Fruit fly (Drosophila melanogaster): ENCODE data around the gene mub.

The mub gene

DNA sequence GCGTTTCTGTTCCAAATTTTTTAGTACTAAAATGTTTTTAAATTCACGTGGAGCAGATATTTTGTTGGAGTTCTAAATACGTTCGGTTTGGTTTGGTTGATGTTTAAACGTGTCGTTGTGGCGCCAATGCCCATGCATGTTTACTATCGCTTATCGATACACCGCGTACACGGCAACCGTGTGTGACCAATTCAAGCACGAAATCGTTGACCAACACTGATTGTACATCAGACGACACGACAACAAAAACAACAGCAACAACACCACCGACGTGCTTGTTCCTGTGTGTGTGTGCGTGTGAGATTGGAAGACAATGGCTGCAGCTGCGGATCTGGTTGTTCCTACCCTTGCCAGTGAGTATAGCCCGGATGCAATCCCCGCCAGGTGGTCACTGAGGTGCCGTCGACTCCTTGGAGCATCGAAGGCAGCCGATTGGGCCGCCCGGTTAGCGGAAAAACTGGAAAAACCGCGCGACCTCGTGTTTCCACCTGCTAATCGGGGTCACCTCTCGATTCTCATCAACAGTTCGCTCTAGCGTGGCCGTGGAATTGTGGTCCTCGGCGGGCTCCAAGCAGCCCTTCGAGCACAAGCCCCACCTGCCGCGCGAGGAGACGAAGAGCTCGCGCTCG is 19.7 kb upstream of the mub start, which contains the start of gene eIF2A (continued):
- TF ChIP-seq mirr (GFP tag; optimal IDR thresholded peaks at IDR 0.05) (peak; percentile 89), cato (GFP tag; optimal IDR thresholded peaks at IDR 0.05; ENCODE audit: borderline replicate concordance) (no peak), CG7372 (GFP tag; IDR thresholded peaks at IDR 0.05) (no peak), CG18262 (tag; optimal IDR thresholded peaks at IDR 0.05) (peak; percentile 33), dati (GFP tag; IDR thresholded peaks at IDR 0.05) (no peak), wdn (GFP tag; IDR thresholded peaks at IDR 0.05) (no peak), Pdp1 (GFP tag; optimal IDR thresholded peaks at IDR 0.05) (peak; percentile 41 to 55), her (GFP tag; optimal IDR thresholded peaks at IDR 0.05) (peak; percentile 85), seq (GFP tag; IDR thresholded peaks at IDR 0.05) (no peak; the same call in 1 of the 2 replicates), CG4820 (GFP tag; optimal IDR thresholded peaks at IDR 0.05) (peak; percentile 20), CG5180 (GFP tag; optimal IDR thresholded peaks at IDR 0.05) (no peak), CG3838 (GFP tag; optimal IDR thresholded peaks at IDR 0.05) (no peak), Poxn (GFP tag; IDR thresholded peaks at IDR 0.05) (no peak), stwl (tag; optimal IDR thresholded peaks at IDR 0.05) (peak; percentile 93), CG7963 (GFP tag; IDR thresholded peaks at IDR 0.05; ENCODE audit: partially characterized antibody) (peak; percentile 74), C15 (GFP tag; IDR thresholded peaks at IDR 0.05) (no peak), Dip2 (GFP tag; IDR thresholded peaks at IDR 0.05) (no peak), mld (GFP tag; IDR thresholded peaks at IDR 0.05; ENCODE audit: partially characterized antibody) (0 out of 3 replicates have a peak, but pooled peaks have one; percentile 58), Hr51 (GFP tag; optimal IDR thresholded peaks at IDR 0.05) (peak in 1 of 2 experiments; percentile 54), ap (GFP tag; IDR thresholded peaks at IDR 0.05) (no peak), nom (GFP tag; optimal IDR thresholded peaks at IDR 0.05) (peak; percentile 74), CG8089 (GFP tag; optimal IDR thresholded peaks at IDR 0.05) (no peak), CG11560 (tag; IDR thresholded peaks at IDR 0.05) (no peak), br (optimal IDR thresholded peaks at IDR 0.05) (no peak), unc-4 (GFP tag; IDR thresholded peaks at IDR 0.05; ENCODE audit: partially characterized antibody) (peak; percentile 73), Oaz (GFP tag; IDR thresholded peaks at IDR 0.05) (no peak), Mad (GFP tag; optimal IDR thresholded peaks at IDR 0.05) (peak; percentile 73), CG9215 (GFP tag; IDR thresholded peaks at IDR 0.05) (no peak), gem (tag; optimal IDR thresholded peaks at IDR 0.05) (no peak), bbx (GFP tag; IDR thresholded peaks at IDR 0.05; ENCODE audit: partially characterized antibody) (peak; percentile 88), CG1603 (tag; optimal IDR thresholded peaks at IDR 0.05) (peak; percentile 92), tup (GFP tag; optimal IDR thresholded peaks at IDR 0.05) (peak; percentile 11), fu2 (GFP tag; optimal IDR thresholded peaks at IDR 0.05) (peak; percentile 79), CG6654 (GFP tag; optimal IDR thresholded peaks at IDR 0.05) (no peak), gro (GFP tag; optimal IDR thresholded peaks at IDR 0.05) (peak; percentile 57), zen (tag; optimal IDR thresholded peaks at IDR 0.05) (peak; percentile 42), Lpt (GFP tag; optimal IDR thresholded peaks at IDR 0.05) (no peak), CG9932 (GFP tag; IDR thresholded peaks at IDR 0.05) (peak; percentile 75; the same call in 1 of the 2 replicates), Ets65A (GFP tag) (peak; percentile 94), CG11695 (GFP tag; IDR thresholded peaks at IDR 0.05) (0 out of 3 replicates have a peak, but pooled peaks have one; percentile 6), CrebB (tag; optimal IDR thresholded peaks at IDR 0.05) (peak; percentile 83), dm (GFP tag; optimal IDR thresholded peaks at IDR 0.05) (peak; percentile 89), CG16779 (GFP tag; IDR thresholded peaks at IDR 0.05) (peak; percentile 60; the same call in 1 of the 2 replicates), Doc3 (GFP tag; IDR thresholded peaks at IDR 0.05; ENCODE audit: partially characterized antibody) (peak; percentile 59; the same call in 2 of the 3 replicates), Ssrp (tag; optimal IDR thresholded peaks at IDR 0.05) (no peak), jigr1 (GFP tag; IDR thresholded peaks at IDR 0.05) (no peak), fd102C (GFP tag; optimal IDR thresholded peaks at IDR 0.05) (peak; percentile 28), lbe (GFP tag; optimal IDR thresholded peaks at IDR 0.05) (peak; percentile 57), stc (GFP tag; IDR thresholded peaks at IDR 0.05) (0 out of 2 replicates have a peak, but pooled peaks have one; percentile 29), lmd (GFP tag; IDR thresholded peaks at IDR 0.05) (peak; percentile 15; the same call in 1 of the 2 replicates)

All from whole organism, embryonic.